Worm (Caenorhabditis elegans): Measurements from ENCODE around the gene hrpf-2.

The hrpf-2 gene

DNA sequence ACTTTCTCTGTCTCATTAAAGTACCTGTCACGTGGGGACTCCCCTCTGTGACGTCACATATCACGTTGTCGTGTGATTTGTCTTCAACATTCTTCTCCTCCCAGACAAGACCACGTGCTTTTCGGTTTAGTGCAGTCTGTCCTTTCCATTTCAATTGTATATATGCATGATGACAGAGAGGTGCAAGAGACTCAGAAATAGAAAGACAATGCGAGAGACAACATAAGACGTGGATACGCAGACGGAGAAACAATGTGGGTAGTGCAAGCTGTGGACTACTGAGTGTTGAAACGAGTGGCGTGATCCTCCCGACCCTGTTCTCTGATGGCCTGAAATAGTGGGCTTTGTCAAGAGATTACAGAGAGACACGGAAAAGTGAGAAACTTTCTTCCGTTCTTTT lies 39.6 kb downstream of the hrpf-2 start:
- TF ChIP-seq ets-4 (GFP tag; optimal IDR thresholded peaks at IDR 0.05) (peak; percentile 95), Y95B8A.8 (GFP tag; IDR thresholded peaks at IDR 0.05) (peak; percentile 77; the same call in 1 of the 2 replicates), ztf-22 (GFP tag; optimal IDR thresholded peaks at IDR 0.05) (peak; percentile 89), Y79H2A.3 (GFP tag; conservative IDR thresholded peaks at IDR 0.05) (no peak), ceh-58 (GFP tag; IDR thresholded peaks at IDR 0.05) (no peak), die-1 (tag; optimal IDR thresholded peaks at IDR 0.05) (peak; percentile 34), xnd-1 (tag; optimal IDR thresholded peaks at IDR 0.05) (no peak), snpc-1.1 (tag; optimal IDR thresholded peaks at IDR 0.05; ENCODE audit: insufficient read depth) (no peak), sdz-38 (tag; optimal IDR thresholded peaks at IDR 0.05) (no peak), nfyb-1 (GFP tag; IDR thresholded peaks at IDR 0.05) (peak; percentile 91), aptf-3 (GFP tag; IDR thresholded peaks at IDR 0.05) (no peak), ceh-79 (tag; optimal IDR thresholded peaks at IDR 0.05) (peak; percentile 17), sptf-2 (GFP tag; optimal IDR thresholded peaks at IDR 0.05) (peak; percentile 5), F22D6.2 (tag; optimal IDR thresholded peaks at IDR 0.05) (peak; percentile 87), dpff-1 (tag; optimal IDR thresholded peaks at IDR 0.05) (peak; percentile 52), ztf-18 (tag; optimal IDR thresholded peaks at IDR 0.05) (peak; percentile 55), snpc-3.4 (tag; optimal IDR thresholded peaks at IDR 0.05) (no peak), lir-1 (GFP tag; conservative IDR thresholded peaks at IDR 0.05) (peak; percentile 86), Y53F4B.3 (GFP tag; IDR thresholded peaks at IDR 0.05) (no peak), lsl-1 (GFP tag; optimal IDR thresholded peaks at IDR 0.05) (no peak), F39B2.1 (GFP tag; IDR thresholded peaks at IDR 0.05) (no peak), tlf-1 (GFP tag; optimal IDR thresholded peaks at IDR 0.05) (peak; percentile 91), bed-2 (GFP tag; IDR thresholded peaks at IDR 0.05) (no peak), attf-5 (GFP tag; optimal IDR thresholded peaks at IDR 0.05) (peak; percentile 98), B0336.3 (GFP tag; IDR thresholded peaks at IDR 0.05) (peak; percentile 97), attf-6 (GFP tag; IDR thresholded peaks at IDR 0.05) (peak; percentile 41; the same call in 1 of the 2 replicates), hrde-1 (tag; optimal IDR thresholded peaks at IDR 0.05; ENCODE audit: borderline replicate concordance) (no peak), snpc-4 (GFP tag; optimal IDR thresholded peaks at IDR 0.05) (no peak), snpc-4 (tag; optimal IDR thresholded peaks at IDR 0.05) (peak; percentile 25 to 73 (median 66)), egrh-3 (GFP tag; IDR thresholded peaks at IDR 0.05) (0 out of 2 replicates have a peak, but pooled peaks have one; percentile 5), zfh-2 (GFP tag; conservative IDR thresholded peaks at IDR 0.05) (peak; percentile 87), zim-3 (tag; optimal IDR thresholded peaks at IDR 0.05) (peak; percentile 21), madf-6 (GFP tag; IDR thresholded peaks at IDR 0.05) (peak; percentile 48; the same call in 1 of the 2 replicates), D2030.7 (GFP tag; IDR thresholded peaks at IDR 0.05) (no peak), ccch-3 (GFP tag; optimal IDR thresholded peaks at IDR 0.05) (no peak), aptf-2 (GFP tag; conservative IDR thresholded peaks at IDR 0.05) (no peak), ztf-25 (GFP tag; IDR thresholded peaks at IDR 0.05) (no peak), B0019.2 (GFP tag; conservative IDR thresholded peaks at IDR 0.05) (no peak), Y67H2A.10 (GFP tag; conservative IDR thresholded peaks at IDR 0.05) (no peak), ekl-4 (GFP tag; IDR thresholded peaks at IDR 0.05) (peak; percentile 89), madf-8 (GFP tag; conservative IDR thresholded peaks at IDR 0.05) (no peak), ZK185.1 (tag; optimal IDR thresholded peaks at IDR 0.05; ENCODE audit: poor library complexity, severe bottlenecking) (peak; percentile 72), F57C9.4 (tag; optimal IDR thresholded peaks at IDR 0.05) (no peak), rcor-1 (GFP tag; IDR thresholded peaks at IDR 0.05) (peak; percentile 55; the same call in 1 of the 2 replicates), attf-3 (GFP tag; conservative IDR thresholded peaks at IDR 0.05) (no peak), lag-1 (GFP tag; IDR thresholded peaks at IDR 0.05) (no peak), tbp1 (GFP tag; optimal IDR thresholded peaks at IDR 0.05) (peak; percentile 69), ceh-40 (GFP tag; IDR thresholded peaks at IDR 0.05) (0 out of 2 replicates have a peak, but pooled peaks have one; percentile 41), dox-1 (GFP tag; IDR thresholded peaks at IDR 0.05) (peak; percentile 85)
